Worm (Caenorhabditis elegans) whole organism, mixed stage, embryonic: ENCODE results near the gene pacl-1.

Source experiments
- bed-3 ChIP-seq: fragments of 200-800 bp; sonication (Bioruptor generic); optimal IDR thresholded peaks from 3 replicates; lab custom pipeline; 2018; ENCODE audit warnings: mild to moderate bottlenecking, missing genetic modification characterization, moderate library complexity, missing compliant biosample characterization
- blmp-1 ChIP-seq: fragments of 150-350 bp; optimal IDR thresholded peaks from 2 replicates; lab custom pipeline; 2014; ENCODE audit warnings: missing biosample characterization, missing genetic modification characterization
- ceh-39 ChIP-seq: fragments of 150-350 bp; optimal IDR thresholded peaks from 2 replicates; lab custom pipeline; 2014; ENCODE audit warnings: missing biosample characterization, missing genetic modification characterization
- ceh-43 ChIP-seq: fragments of 200-800 bp; sonication (Bioruptor generic); optimal IDR thresholded peaks from 2 replicates; lab custom pipeline; 2018; ENCODE audit warnings: mild to moderate bottlenecking, missing genetic modification characterization, moderate library complexity, missing compliant biosample characterization
- ceh-83 ChIP-seq: fragments of 200-800 bp; sonication (Bioruptor generic); optimal IDR thresholded peaks from 2 replicates; lab custom pipeline; 2018; ENCODE audit warnings: mild to moderate bottlenecking, missing genetic modification characterization, missing compliant biosample characterization
- ces-1 ChIP-seq: fragments of 150-350 bp; optimal IDR thresholded peaks from 2 replicates; lab custom pipeline; 2014; ENCODE audit warnings: missing biosample characterization, missing genetic modification reagents, missing genetic modification characterization
- cnd-1 ChIP-seq: fragments of 200-800 bp; sonication (Bioruptor generic); optimal IDR thresholded peaks from 2 replicates; lab custom pipeline; 2018; ENCODE audit warnings: mild to moderate bottlenecking, missing genetic modification characterization, missing compliant biosample characterization
- drap-1 ChIP-seq: fragments of 200-800 bp; sonication (Bioruptor generic); optimal IDR thresholded peaks from 3 replicates; lab custom pipeline; 2018; ENCODE audit warnings: mild to moderate bottlenecking, missing genetic modification characterization, missing compliant biosample characterization
- elt-1 ChIP-seq: sonication (generic microtip); optimal IDR thresholded peaks from 2 replicates; lab custom pipeline; 2017; ENCODE audit warnings: missing genetic modification characterization, mild to moderate bottlenecking, missing compliant biosample characterization, antibody characterized with exemption, moderate library complexity, borderline replicate concordance; ENCODE audit not compliant: insufficient read depth
- elt-3 ChIP-seq: fragments of 150-350 bp; optimal IDR thresholded peaks from 2 replicates; lab custom pipeline; 2014; ENCODE audit warnings: missing biosample characterization, missing genetic modification characterization
- flh-1 ChIP-seq: fragments of 200-800 bp; sonication (Bioruptor generic); optimal IDR thresholded peaks from 2 replicates; lab custom pipeline; 2018; ENCODE audit warnings: mild to moderate bottlenecking, missing genetic modification characterization, moderate library complexity, missing compliant biosample characterization
- ham-2 ChIP-seq: fragments of 200-800 bp; sonication (Bioruptor generic); optimal IDR thresholded peaks from 2 replicates; lab custom pipeline; 2018; ENCODE audit warnings: mild to moderate bottlenecking, missing genetic modification characterization, missing compliant biosample characterization
- hlh-1 ChIP-seq: fragments of 150-350 bp; optimal IDR thresholded peaks from 2 replicates; lab custom pipeline; 2014; ENCODE audit warnings: missing biosample characterization, missing genetic modification reagents, missing genetic modification characterization
- lin-13 ChIP-seq: fragments of 150-350 bp; optimal IDR thresholded peaks from 2 replicates; lab custom pipeline; 2014; ENCODE audit warnings: missing biosample characterization, missing genetic modification characterization
- lin-32 ChIP-seq: fragments of 200-800 bp; sonication (Bioruptor generic); optimal IDR thresholded peaks from 2 replicates; lab custom pipeline; 2018; ENCODE audit warnings: mild to moderate bottlenecking, missing genetic modification characterization, missing compliant biosample characterization
- lsy-2 ChIP-seq: fragments of 150-350 bp; optimal IDR thresholded peaks from 2 replicates; lab custom pipeline; 2014; ENCODE audit warnings: missing biosample characterization, missing genetic modification characterization
- mab-5 ChIP-seq: fragments of 150-350 bp; optimal IDR thresholded peaks from 2 replicates; lab custom pipeline; 2014; ENCODE audit warnings: missing biosample characterization, missing genetic modification characterization
- mep-1 ChIP-seq: fragments of 150-350 bp; optimal IDR thresholded peaks from 2 replicates; lab custom pipeline; 2017; ENCODE audit warnings: missing biosample characterization, missing genetic modification reagents, missing genetic modification characterization, inconsistent platforms
- nhr-12 ChIP-seq: fragments of 150-350 bp; optimal IDR thresholded peaks from 2 replicates; lab custom pipeline; 2014; ENCODE audit warnings: missing biosample characterization, missing genetic modification characterization
- nhr-237 ChIP-seq: fragments of 150-350 bp; optimal IDR thresholded peaks from 2 replicates; lab custom pipeline; 2014; ENCODE audit warnings: missing biosample characterization, missing genetic modification characterization
- nhr-28 ChIP-seq: fragments of 150-350 bp; optimal IDR thresholded peaks from 2 replicates; lab custom pipeline; 2014; ENCODE audit warnings: missing biosample characterization, missing genetic modification characterization
- pha-4 ChIP-seq: fragments of 150-350 bp; optimal IDR thresholded peaks from 2 replicates; lab custom pipeline; 2018; ENCODE audit warnings: missing biosample characterization, missing genetic modification reagents, missing genetic modification characterization
- sem-2 ChIP-seq: fragments of 200-800 bp; sonication (Bioruptor generic); optimal IDR thresholded peaks from 2 replicates; lab custom pipeline; 2018; ENCODE audit warnings: mild to moderate bottlenecking, missing genetic modification characterization, missing compliant biosample characterization
- snpc-4 ChIP-seq: fragments of 150-350 bp; optimal IDR thresholded peaks from 2 replicates; lab custom pipeline; 2014; ENCODE audit warnings: missing biosample characterization, missing genetic modification characterization
- sptf-1 ChIP-seq: sonication (generic microtip); optimal IDR thresholded peaks from 2 replicates; lab custom pipeline; 2017; ENCODE audit warnings: mild to moderate bottlenecking, missing genetic modification characterization, moderate library complexity, missing compliant biosample characterization
- tbx-8 ChIP-seq: fragments of 200-800 bp; sonication (Bioruptor generic); optimal IDR thresholded peaks from 2 replicates; lab custom pipeline; 2018; ENCODE audit warnings: mild to moderate bottlenecking, missing genetic modification characterization, moderate library complexity, missing compliant biosample characterization
- unc-120 ChIP-seq: sonication (generic microtip); optimal IDR thresholded peaks from 2 replicates; lab custom pipeline; 2017; ENCODE audit warnings: missing genetic modification characterization, missing compliant biosample characterization; ENCODE audit not compliant: poor library complexity, severe bottlenecking
- unc-39 ChIP-seq: fragments of 150-350 bp; optimal IDR thresholded peaks from 2 replicates; lab custom pipeline; 2014; ENCODE audit warnings: missing biosample characterization, missing genetic modification characterization
- zip-8 ChIP-seq: fragments of 150-350 bp; optimal IDR thresholded peaks from 2 replicates; lab custom pipeline; 2014; ENCODE audit warnings: missing biosample characterization, missing genetic modification characterization
- ztf-11 ChIP-seq: fragments of 150-350 bp; optimal IDR thresholded peaks from 2 replicates; lab custom pipeline; 2014; ENCODE audit warnings: missing biosample characterization, missing genetic modification characterization

The pacl-1 gene

ce11 chrV:16297070-16297469 is 21.8 kb upstream of the pacl-1 start, which contains the start of gene srbc-83:
TSS of gene srbc-83 (plus strand) at chrV:16297370.
- TF ChIP-seq nhr-12 (tag; lab: Kevin White, UChicago), result no peak

ce11 chrV:16292409-16292808 is 17.2 kb upstream of the pacl-1 start, which contains the start of gene oac-5:
TSS of gene oac-5 (plus strand) at chrV:16292709.
- TF ChIP-seq flh-1, result no peak
- no peak for TF ChIP-seq lin-32 (GFP tag; lab: Kevin White, UChicago)
- no peak for TF ChIP-seq ceh-83 (GFP tag; lab: Kevin White, UChicago)
- TF ChIP-seq cnd-1 (tag; lab: Kevin White, UChicago), result no peak
- TF ChIP-seq ceh-43, result no peak
- TF ChIP-seq hlh-1 (tag; lab: Kevin White, UChicago), result no peak
- TF ChIP-seq blmp-1 (tag; lab: Kevin White, UChicago), result no peak
- no peak for TF ChIP-seq sem-2 (GFP tag; lab: Kevin White, UChicago)
- TF ChIP-seq nhr-28 (tag; lab: Kevin White, UChicago), result no peak
- TF ChIP-seq elt-1 (tag; lab: Kevin White, UChicago), result no peak
- no peak for TF ChIP-seq ceh-39 (tag; lab: Kevin White, UChicago)

ce11 chrV:16287619-16288018 is 12.4 kb upstream of the pacl-1 start, which contains the start of gene F28G4.3:
TSS of gene F28G4.3 (minus strand) at chrV:16287719.
- no peak for TF ChIP-seq unc-39 (tag; lab: Kevin White, UChicago)
- no peak for TF ChIP-seq mep-1 (tag; lab: Kevin White, UChicago)
- TF ChIP-seq nhr-28 (tag; lab: Kevin White, UChicago), result no peak
- TF ChIP-seq blmp-1 (tag; lab: Kevin White, UChicago), result no peak
- TF ChIP-seq unc-120, result no peak
- TF ChIP-seq nhr-237 (tag; lab: Kevin White, UChicago), result no peak
- no peak for TF ChIP-seq cnd-1 (tag; lab: Kevin White, UChicago)
- no peak for TF ChIP-seq ham-2 (GFP tag; lab: Kevin White, UChicago)
- no peak for TF ChIP-seq lin-13 (tag; lab: Kevin White, UChicago)
- TF ChIP-seq zip-8 (tag; lab: Kevin White, UChicago), result no peak
- no peak for TF ChIP-seq elt-3 (tag; lab: Kevin White, UChicago)
- TF ChIP-seq hlh-1 (tag; lab: Kevin White, UChicago), result no peak

- TF ChIP-seq sptf-1 (tag; lab: Kevin White, UChicago) (no peak), ces-1 (GFP tag; lab: Kevin White, UChicago) (no peak), ztf-11 (no peak), ceh-43 (no peak), drap-1 (no peak), pha-4 (tag; lab: Kevin White, UChicago) (no peak), nhr-237 (tag; lab: Kevin White, UChicago) (no peak), tbx-8 (GFP tag; lab: Kevin White, UChicago) (no peak), mep-1 (tag; lab: Kevin White, UChicago) (no peak), lsy-2 (tag; lab: Kevin White, UChicago) (no peak), hlh-1 (tag; lab: Kevin White, UChicago) (no peak), bed-3 (no peak), lin-32 (GFP tag; lab: Kevin White, UChicago) (no peak), zip-8 (tag; lab: Kevin White, UChicago) (no peak), unc-120 (no peak), ham-2 (GFP tag; lab: Kevin White, UChicago) (no peak), mab-5 (tag; lab: Kevin White, UChicago) (no peak), nhr-28 (tag; lab: Kevin White, UChicago) (no peak), snpc-4 (tag; lab: Kevin White, UChicago) (no peak)
- TF ChIP-seq, all 35 proteins: peak for 0
Measured at ce11 chrV:16285794-16286193, 10.5 kb upstream of the pacl-1 start, which contains the start of gene F28G4.4. TSS of gene F28G4.4 (minus strand) at chrV:16285894.

- TF ChIP-seq elt-1 (tag; lab: Kevin White, UChicago), result peak; percentile 63
- no peak for TF ChIP-seq ham-2 (GFP tag; lab: Kevin White, UChicago)
- no peak for TF ChIP-seq sem-2 (GFP tag; lab: Kevin White, UChicago)
- no peak for TF ChIP-seq nhr-28 (tag; lab: Kevin White, UChicago)
- TF ChIP-seq flh-1, result no peak
- TF ChIP-seq, all 35 proteins: peak for 1
Measured at ce11 chrV:16282147-16282546, 6.9 kb upstream of the pacl-1 start, which contains the start of gene F28G4.2. TSS of gene F28G4.2 (minus strand) at chrV:16282321.
